Worm (Caenorhabditis elegans): Measurements from ENCODE around the gene srd-55.
A peak's percentile ranks its signal among the peaks of the same experiment; 100 is the strongest.
"Not testable (repeated sequence)": the region's sequence is repeated elsewhere in the genome, so short reads cannot be mapped to it uniquely, and the experiment has no call there.

Gene srd-55

DNA sequence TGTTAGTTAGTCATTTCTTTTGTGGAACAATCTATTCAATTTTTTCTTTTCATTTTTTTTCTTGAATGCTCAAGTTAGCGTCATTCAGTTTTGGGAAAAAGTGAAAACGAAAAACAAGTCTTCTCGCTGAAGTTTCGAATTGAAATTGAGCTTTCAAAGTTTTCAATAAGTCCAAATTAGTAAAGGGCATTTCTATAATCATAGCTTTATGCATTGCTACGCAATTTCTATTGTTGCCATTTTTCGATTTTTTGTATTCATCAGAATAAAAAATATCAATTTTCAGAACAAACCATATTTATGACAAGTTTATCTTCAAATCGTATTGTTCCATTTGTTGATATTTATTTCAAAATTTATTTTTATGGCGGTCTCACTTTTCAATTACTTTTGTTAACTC, at the start of gene srd-55:
TSS of gene srd-55 (plus strand) at position 301 of the 400 bp plus-strand sequence.
- TF ChIP-seq T07F8.4 (tag; optimal IDR thresholded peaks at IDR 0.05): no peak
- no peak for TF ChIP-seq ceh-58 (GFP tag; IDR thresholded peaks at IDR 0.05)
- TF ChIP-seq tlf-1 (GFP tag; optimal IDR thresholded peaks at IDR 0.05): no peak

DNA sequence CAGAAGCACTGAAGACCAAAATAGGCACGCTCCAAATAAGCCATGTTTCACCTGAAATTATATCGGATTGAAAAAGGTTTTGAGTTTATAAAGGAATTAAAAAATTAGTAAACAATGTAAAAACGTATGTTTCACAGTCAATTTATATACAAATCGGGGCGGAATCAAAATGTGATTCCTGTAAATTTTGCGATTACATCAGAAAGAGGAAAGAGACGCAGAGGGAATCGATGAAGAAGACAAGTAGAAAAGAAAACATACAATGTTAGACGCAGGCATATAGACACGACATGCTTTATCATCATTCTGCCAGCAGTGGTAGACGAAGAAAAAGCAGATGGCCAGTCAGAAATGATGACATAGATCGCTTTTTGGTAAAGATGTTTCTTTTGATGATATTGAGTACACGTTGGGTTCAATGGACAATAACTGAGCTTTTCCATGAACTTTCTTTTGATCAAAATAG, 44.3 kb upstream of the srd-55 start, which contains the start of gene msra-1:
TSS of gene msra-1 (minus strand) at position 51 of the 466 bp plus-strand sequence.
- TF ChIP-seq ZK185.1 (tag; optimal IDR thresholded peaks at IDR 0.05; ENCODE audit: poor library complexity, severe bottlenecking): peak; percentile 32
- peak; percentile 32; the same call in 1 of the 2 replicates for TF ChIP-seq hmg-1.2 (GFP tag; IDR thresholded peaks at IDR 0.05)
- TF ChIP-seq nhr-80 (tag; optimal IDR thresholded peaks at IDR 0.05): peak; percentile 80
- no peak for TF ChIP-seq nfya-2 (GFP tag; IDR thresholded peaks at IDR 0.05)
- peak; percentile 22 for TF ChIP-seq attf-5 (GFP tag; optimal IDR thresholded peaks at IDR 0.05)

DNA sequence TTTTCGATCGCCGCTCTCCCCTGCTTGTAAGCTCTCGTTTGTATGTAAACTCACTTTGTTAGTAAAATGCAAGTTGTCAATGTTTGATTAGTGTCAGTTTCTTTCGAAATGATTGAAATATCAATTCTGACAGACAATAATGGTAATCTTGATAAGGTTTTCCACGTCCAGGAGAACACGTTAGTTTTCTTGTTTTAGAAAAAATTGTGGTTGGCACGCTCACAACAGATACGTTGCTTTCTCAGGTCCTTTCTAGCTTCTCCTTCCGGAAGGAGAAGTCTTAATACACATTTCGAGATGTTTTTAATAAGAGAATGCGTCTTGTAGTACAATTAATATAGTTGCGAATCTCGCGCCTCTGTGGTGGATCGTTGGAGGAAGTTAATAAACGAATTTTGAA, 39.5 kb upstream of the srd-55 start, which contains the start of gene F43E2.6:
TSS of gene F43E2.6 (minus strand) at position 101 of the 400 bp plus-strand sequence.
- TF ChIP-seq B0336.3 (GFP tag; IDR thresholded peaks at IDR 0.05) (no peak), aptf-2 (GFP tag; conservative IDR thresholded peaks at IDR 0.05) (no peak), ama-1 (optimal IDR thresholded peaks at IDR 0.05) (no peak), ama-1 (GFP tag; optimal IDR thresholded peaks at IDR 0.05) (no peak), rpc-1 (optimal IDR thresholded peaks at IDR 0.05) (no peak), rpc-1 (tag; optimal IDR thresholded peaks at IDR 0.05) (no peak), Y53F4B.3 (GFP tag; IDR thresholded peaks at IDR 0.05) (no peak)

DNA sequence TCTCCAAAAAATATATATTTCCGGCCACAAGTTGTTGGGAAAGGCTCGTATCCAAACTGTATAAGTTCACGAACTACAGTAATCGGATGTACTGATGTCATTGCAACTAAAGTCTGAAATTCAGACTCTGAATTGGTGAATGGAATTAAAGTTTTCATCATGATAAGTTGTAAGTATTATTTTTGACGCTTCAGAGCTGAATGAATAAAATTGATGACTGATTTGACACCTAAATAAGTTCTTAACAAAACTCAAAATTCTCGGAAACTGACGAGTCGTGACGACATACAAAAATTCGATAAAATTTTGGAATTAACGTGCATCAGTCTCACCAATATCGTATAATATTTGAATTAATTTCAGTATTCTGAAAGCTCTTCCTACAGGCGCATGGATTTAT, 38.1 kb upstream of the srd-55 start, which contains the start of gene F43E2.11:
TSS of gene F43E2.11 (minus strand) at position 101 of the 400 bp plus-strand sequence.
- not testable (repeated sequence) for TF ChIP-seq lin-54 (GFP tag; optimal IDR thresholded peaks at IDR 0.05); somi-1 (GFP tag; optimal IDR thresholded peaks at IDR 0.05); attf-6 (GFP tag; IDR thresholded peaks at IDR 0.05)

DNA sequence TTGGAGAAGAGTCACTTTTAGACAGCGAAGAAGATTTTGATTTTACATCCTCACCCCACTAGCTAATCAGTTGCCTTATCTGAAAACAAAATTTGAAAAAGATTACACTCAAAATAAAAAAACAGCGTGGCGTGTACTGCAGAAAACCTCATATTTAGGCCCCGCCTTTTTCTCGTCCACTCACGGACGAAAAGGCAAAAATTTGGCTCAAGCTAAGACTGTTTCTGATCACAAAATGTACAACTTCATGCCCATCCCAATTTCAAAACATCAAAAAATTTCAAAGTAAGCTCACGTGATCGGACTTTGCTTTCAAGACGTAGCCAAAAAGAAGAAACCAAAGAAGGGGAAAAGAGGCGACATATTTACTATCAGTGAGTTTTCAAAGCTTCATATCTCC, 36.7 kb upstream of the srd-55 start:
- TF ChIP-seq snpc-4 (GFP tag; optimal IDR thresholded peaks at IDR 0.05) (peak; percentile 40), snpc-4 (tag; optimal IDR thresholded peaks at IDR 0.05) (peak in 2 of 4 experiments; percentile 89 to 93)

DNA sequence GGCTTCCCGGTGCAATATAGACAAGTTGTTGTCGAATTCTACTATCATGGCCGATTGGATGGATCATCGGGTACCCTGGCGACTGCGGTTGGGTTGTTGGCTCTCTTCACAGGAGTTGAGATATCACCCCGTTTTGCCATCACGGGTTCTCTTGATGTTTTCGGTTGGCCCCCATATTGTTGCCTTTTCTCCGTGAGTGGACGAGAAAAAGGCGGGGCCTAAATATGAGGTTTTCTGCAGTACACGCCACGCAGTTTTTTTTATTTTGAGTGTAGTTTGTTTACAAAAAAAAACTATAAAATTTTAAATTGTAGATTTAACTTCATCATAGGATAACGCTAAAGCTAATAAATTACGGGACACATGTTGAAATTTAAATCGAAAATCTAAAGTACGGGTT, 35.9 kb upstream of the srd-55 start:
- peak; percentile 30; the same call in 1 of the 2 replicates for TF ChIP-seq nfyb-1 (GFP tag; IDR thresholded peaks at IDR 0.05)
- peak; percentile 42 for TF ChIP-seq ekl-4 (GFP tag; IDR thresholded peaks at IDR 0.05)
- TF ChIP-seq madf-6 (GFP tag; IDR thresholded peaks at IDR 0.05): peak; percentile 60
- TF ChIP-seq pbrm-1 (GFP tag; IDR thresholded peaks at IDR 0.05): peak; percentile 44; the same call in 1 of the 2 replicates
- 0 out of 2 replicates have a peak, but pooled peaks have one; percentile 32 for TF ChIP-seq ztf-28 (GFP tag; IDR thresholded peaks at IDR 0.05)
- TF ChIP-seq hsf-1 (GFP tag; IDR thresholded peaks at IDR 0.05): 0 out of 2 replicates have a peak, but pooled peaks have one; percentile 56
- 0 out of 2 replicates have a peak, but pooled peaks have one; percentile 21 for TF ChIP-seq hmg-1.2 (GFP tag; IDR thresholded peaks at IDR 0.05)
- TF ChIP-seq C17E4.6 (GFP tag; IDR thresholded peaks at IDR 0.05): 0 out of 2 replicates have a peak, but pooled peaks have one; percentile 30

DNA sequence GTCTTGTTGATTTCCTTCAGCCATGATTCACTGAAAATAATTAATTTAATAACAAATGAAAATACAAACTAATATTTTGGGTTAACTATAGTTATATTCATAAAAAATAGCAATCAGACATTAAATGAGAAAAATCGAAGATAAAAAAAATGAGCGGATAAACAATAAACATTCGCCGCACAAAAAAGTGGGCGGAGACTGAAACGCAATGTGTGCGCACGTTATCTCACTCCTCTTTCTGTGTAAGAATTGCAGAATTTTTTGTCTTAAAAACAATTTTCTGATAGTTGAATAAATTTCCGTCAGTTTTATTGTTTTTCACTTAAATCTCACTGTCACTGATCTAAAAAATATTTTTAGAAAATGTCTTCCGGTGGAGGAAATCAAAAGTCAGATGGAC, 34.1 kb upstream of the srd-55 start, which contains the start of the genes mtch-1 and rpb-4:
TSS of gene mtch-1 (minus strand) at position 24 of the 400 bp plus-strand sequence.
TSS of gene rpb-4 (plus strand) at position 353 of the 400 bp plus-strand sequence.
- TF ChIP-seq nhr-90 (tag; optimal IDR thresholded peaks at IDR 0.05) (no peak), rpc-1 (optimal IDR thresholded peaks at IDR 0.05) (peak; percentile 11), rpc-1 (tag; optimal IDR thresholded peaks at IDR 0.05) (no peak), dpff-1 (tag; optimal IDR thresholded peaks at IDR 0.05) (no peak), unc-62 (GFP tag; optimal IDR thresholded peaks at IDR 0.05) (no peak), ztf-25 (GFP tag; IDR thresholded peaks at IDR 0.05) (no peak), akir-1 (GFP tag; optimal IDR thresholded peaks at IDR 0.05) (no peak), ztf-28 (GFP tag; IDR thresholded peaks at IDR 0.05) (no peak), madf-10 (tag; optimal IDR thresholded peaks at IDR 0.05) (no peak), F23B12.7 (tag; optimal IDR thresholded peaks at IDR 0.05; ENCODE audit: insufficient read depth) (peak; percentile 33), ceh-100 (GFP tag; IDR thresholded peaks at IDR 0.05) (no peak), snpc-4 (GFP tag; optimal IDR thresholded peaks at IDR 0.05) (peak; percentile 39), snpc-4 (tag; optimal IDR thresholded peaks at IDR 0.05) (peak in 1 of 4 experiments; percentile 34), snpc-3.4 (tag; optimal IDR thresholded peaks at IDR 0.05) (peak; percentile 23), D2030.7 (GFP tag; IDR thresholded peaks at IDR 0.05) (no peak), K11D2.4 (GFP tag; IDR thresholded peaks at IDR 0.05) (no peak), ceh-79 (tag; optimal IDR thresholded peaks at IDR 0.05) (no peak)

All from whole organism, young adult.